Worm (Caenorhabditis elegans): Measurements from ENCODE around the gene cyn-11.

DNA sequence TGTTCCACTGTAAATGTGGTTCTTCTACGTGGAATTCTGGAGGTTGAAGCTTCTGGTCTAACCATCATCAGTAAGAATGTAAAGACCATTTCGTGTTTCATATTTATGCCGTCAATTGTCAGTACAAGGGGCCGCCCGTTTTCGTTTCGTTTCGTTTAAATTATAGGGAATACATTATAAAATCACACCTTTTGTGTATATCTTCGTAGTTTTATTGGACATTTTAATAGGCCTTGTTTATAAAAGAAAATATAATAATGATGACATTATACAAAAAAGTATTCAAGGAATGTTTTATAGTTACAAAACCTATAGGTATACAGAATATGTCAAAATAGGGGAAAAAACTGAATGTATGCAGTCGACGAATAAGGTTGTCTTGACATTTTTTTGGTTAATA lies 12.4 kb downstream of the cyn-11 start, which contains the start of gene ceh-7:
- TF ChIP-seq med-1 (GFP tag; optimal IDR thresholded peaks at IDR 0.05; ENCODE audit: insufficient read depth) (no peak), ztf-23 (GFP tag; IDR thresholded peaks at IDR 0.05) (no peak)

Data from whole organism, midembryonic.